Worm (Caenorhabditis elegans) whole organism, L2 larva: Measurements from ENCODE around the gene C05C8.7.

Source experiments
- C34F6.9 ChIP-seq: fragments of 150-350 bp; optimal IDR thresholded peaks from 2 replicates; lab custom pipeline; 2014; ENCODE audit warnings: missing biosample characterization, missing genetic modification characterization
- F13H6.1 ChIP-seq: sonication (generic microtip); optimal IDR thresholded peaks from 2 replicates; lab custom pipeline; 2016; ENCODE audit warnings: missing genetic modification characterization, missing compliant biosample characterization
- R02D3.7 ChIP-seq: fragments of 150-350 bp; optimal IDR thresholded peaks from 2 replicates; lab custom pipeline; 2014; ENCODE audit warnings: missing biosample characterization, missing genetic modification characterization
- ZK546.5 ChIP-seq: sonication (generic microtip); optimal IDR thresholded peaks from 2 replicates; lab custom pipeline; 2017; ENCODE audit warnings: missing biosample characterization, missing genetic modification characterization
- alr-1 ChIP-seq: fragments of 150-350 bp; optimal IDR thresholded peaks from 2 replicates; lab custom pipeline; 2014; ENCODE audit warnings: missing biosample characterization, missing genetic modification characterization
- aly-2 ChIP-seq: fragments of 150-350 bp; optimal IDR thresholded peaks from 2 replicates; lab custom pipeline; 2014; ENCODE audit warnings: missing biosample characterization, missing genetic modification characterization
- ama-1 ChIP-seq: fragments of 150-350 bp; optimal IDR thresholded peaks from 2 replicates; lab custom pipeline; 2018; ENCODE audit warnings: inconsistent platforms
- blmp-1 ChIP-seq: sonication (generic microtip); optimal IDR thresholded peaks from 2 replicates; lab custom pipeline; 2017; ENCODE audit warnings: missing genetic modification characterization, mild to moderate bottlenecking, missing compliant biosample characterization, antibody characterized with exemption, moderate library complexity; ENCODE audit not compliant: insufficient read depth
- ceh-16 ChIP-seq: fragments of 150-350 bp; optimal IDR thresholded peaks from 2 replicates; lab custom pipeline; 2014; ENCODE audit warnings: missing biosample characterization, missing genetic modification characterization
- ceh-82 ChIP-seq: fragments of 150-350 bp; optimal IDR thresholded peaks from 2 replicates; lab custom pipeline; 2014; ENCODE audit warnings: missing biosample characterization, missing genetic modification characterization
- crh-2 ChIP-seq: sonication (generic microtip); optimal IDR thresholded peaks from 2 replicates; lab custom pipeline; 2017; ENCODE audit warnings: missing biosample characterization, missing genetic modification characterization
- egl-27 ChIP-seq: sonication (generic microtip); optimal IDR thresholded peaks from 3 replicates; lab custom pipeline; 2017; ENCODE audit warnings: missing biosample characterization, missing genetic modification reagents, missing genetic modification characterization
- elt-3 ChIP-seq: sonication (generic microtip); optimal IDR thresholded peaks from 2 replicates; lab custom pipeline; 2017; ENCODE audit warnings: missing biosample characterization, missing genetic modification characterization
- fos-1 ChIP-seq: fragments of 150-350 bp; optimal IDR thresholded peaks from 2 replicates; lab custom pipeline; 2014; ENCODE audit warnings: missing biosample characterization, missing genetic modification characterization
- gmeb-1 ChIP-seq: fragments of 150-350 bp; optimal IDR thresholded peaks from 2 replicates; lab custom pipeline; 2014; ENCODE audit warnings: missing biosample characterization, missing genetic modification characterization
- lin-11 ChIP-seq: fragments of 150-350 bp; sonication (generic microtip); optimal IDR thresholded peaks from 2 replicates; lab custom pipeline; 2014; ENCODE audit warnings: missing biosample characterization, missing genetic modification characterization, inconsistent platforms, mixed read lengths
- lin-13 ChIP-seq: fragments of 150-350 bp; optimal IDR thresholded peaks from 2 replicates; lab custom pipeline; 2014; ENCODE audit warnings: missing biosample characterization, missing genetic modification reagents, missing genetic modification characterization
- mab-5 ChIP-seq: fragments of 150-350 bp; optimal IDR thresholded peaks from 2 replicates; lab custom pipeline; 2014; ENCODE audit warnings: missing biosample characterization, missing genetic modification characterization
- mdl-1 ChIP-seq, 2 experiments: fragments of 150-350 bp in 1 of 2; sonication (generic microtip) in 1 of 2; optimal IDR thresholded peaks; 2 replicates each; lab custom pipeline; 2017; ENCODE audit warnings: missing biosample characterization in 2 of 2, missing genetic modification characterization in 2 of 2
- nhr-10 ChIP-seq: sonication (generic microtip); optimal IDR thresholded peaks from 2 replicates; lab custom pipeline; 2017; ENCODE audit warnings: missing biosample characterization, missing genetic modification characterization
- nhr-11 ChIP-seq: fragments of 150-350 bp; optimal IDR thresholded peaks from 2 replicates; lab custom pipeline; 2014; ENCODE audit warnings: missing biosample characterization, missing genetic modification characterization
- nhr-12 ChIP-seq: fragments of 150-350 bp; optimal IDR thresholded peaks from 2 replicates; lab custom pipeline; 2014; ENCODE audit warnings: missing biosample characterization, missing genetic modification characterization
- nhr-129 ChIP-seq: fragments of 150-350 bp; optimal IDR thresholded peaks from 2 replicates; lab custom pipeline; 2014; ENCODE audit warnings: missing biosample characterization, missing genetic modification characterization
- nhr-23 ChIP-seq: fragments of 150-350 bp; optimal IDR thresholded peaks from 2 replicates; lab custom pipeline; 2014; ENCODE audit warnings: missing biosample characterization, missing genetic modification reagents, missing genetic modification characterization
- nhr-25 ChIP-seq: fragments of 150-350 bp; sonication (generic microtip); optimal IDR thresholded peaks from 3 replicates; lab custom pipeline; 2014; ENCODE audit warnings: missing biosample characterization, missing genetic modification characterization
- nhr-6 ChIP-seq: fragments of 150-350 bp; optimal IDR thresholded peaks from 2 replicates; lab custom pipeline; 2014; ENCODE audit warnings: missing biosample characterization, missing genetic modification characterization
- nhr-77 ChIP-seq: fragments of 150-350 bp; optimal IDR thresholded peaks from 2 replicates; lab custom pipeline; 2014; ENCODE audit warnings: missing biosample characterization, missing genetic modification characterization
- sem-4 ChIP-seq: fragments of 150-350 bp; optimal IDR thresholded peaks from 2 replicates; lab custom pipeline; 2014; ENCODE audit warnings: missing biosample characterization, missing genetic modification reagents, missing genetic modification characterization
- skn-1 ChIP-seq: sonication (generic microtip); optimal IDR thresholded peaks from 2 replicates; lab custom pipeline; 2017; ENCODE audit warnings: missing biosample characterization, missing genetic modification characterization
- sma-3 ChIP-seq: sonication (generic microtip); optimal IDR thresholded peaks from 2 replicates; lab custom pipeline; 2016; ENCODE audit warnings: missing genetic modification reagents, missing genetic modification characterization, missing compliant biosample characterization
- sma-9 ChIP-seq, 2 experiments: fragments of 150-350 bp in 1 of 2; sonication (generic microtip) in 1 of 2; optimal IDR thresholded peaks; 2 replicates each; lab custom pipeline; 2014 to 2016; ENCODE audit warnings: missing genetic modification characterization in 2 of 2, mild to moderate bottlenecking in 1 of 2, missing biosample characterization in 1 of 2, missing compliant biosample characterization in 1 of 2, missing genetic modification reagents in 1 of 2, moderate library complexity in 1 of 2
- snpc-4 ChIP-seq: fragments of 150-350 bp; optimal IDR thresholded peaks from 2 replicates; lab custom pipeline; 2014; ENCODE audit warnings: missing biosample characterization, missing genetic modification characterization
- unc-39 ChIP-seq: fragments of 150-350 bp; optimal IDR thresholded peaks from 2 replicates; lab custom pipeline; 2014; ENCODE audit warnings: missing biosample characterization, missing genetic modification characterization
- unc-55 ChIP-seq: fragments of 150-350 bp; sonication (generic microtip); optimal IDR thresholded peaks from 3 replicates; lab custom pipeline; 2014; ENCODE audit warnings: missing biosample characterization, missing genetic modification reagents, missing genetic modification characterization
- unc-62 ChIP-seq: fragments of 150-350 bp; optimal IDR thresholded peaks from 2 replicates; lab custom pipeline; 2014; ENCODE audit warnings: missing biosample characterization, missing genetic modification reagents, missing genetic modification characterization
- zag-1 ChIP-seq: fragments of 150-350 bp; optimal IDR thresholded peaks from 2 replicates; lab custom pipeline; 2014; ENCODE audit warnings: missing biosample characterization, missing genetic modification characterization
- ztf-11 ChIP-seq: sonication (generic microtip); optimal IDR thresholded peaks from 2 replicates; lab custom pipeline; 2017; ENCODE audit warnings: missing biosample characterization, missing genetic modification characterization

The C05C8.7 gene

DNA sequence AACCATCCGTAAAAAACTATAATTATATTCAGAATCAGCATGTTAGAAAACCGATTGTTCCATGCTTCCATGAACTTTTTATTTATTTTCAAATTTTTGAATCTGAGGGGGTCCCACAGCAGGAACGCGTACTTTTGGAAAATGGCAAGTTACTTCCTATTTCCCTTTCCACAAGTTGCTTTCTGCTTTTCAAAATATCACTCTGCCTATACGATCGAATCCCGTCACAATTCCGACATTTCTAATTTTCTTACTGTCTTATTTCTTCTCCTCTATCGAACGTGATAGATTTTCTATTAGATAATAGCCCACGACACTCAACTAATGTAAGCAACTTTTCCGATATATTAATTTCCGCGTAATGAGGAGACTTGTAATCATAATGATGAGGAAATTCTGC, 28.6 kb upstream of the C05C8.7 start, which contains the start of gene C13A2.5:
Gene C13A2.5 (plus strand): TSS at position 301 of the 400 bp plus-strand sequence.
- TF ChIP-seq nhr-6 (tag; lab: Kevin White, UChicago) (no peak), mdl-1 (tag; optimal IDR thresholded peaks at IDR 0.05; lab: Kevin White, UChicago) (no peak), ama-1 (lab: Kevin White, UChicago) (no peak), F13H6.1 (tag; lab: Kevin White, UChicago) (no peak), nhr-10 (tag; lab: Kevin White, UChicago) (no peak), ceh-16 (tag; lab: Kevin White, UChicago) (no peak), zag-1 (tag; lab: Kevin White, UChicago) (no peak), elt-3 (tag; lab: Kevin White, UChicago) (no peak), nhr-25 (tag; lab: Kevin White, UChicago) (no peak), alr-1 (tag; lab: Kevin White, UChicago) (no peak), sma-3 (GFP tag; lab: Kevin White, UChicago) (no peak), gmeb-1 (tag; lab: Kevin White, UChicago) (no peak), fos-1 (tag; lab: Kevin White, UChicago) (no peak), unc-62 (GFP tag; lab: Kevin White, UChicago) (no peak), egl-27 (tag; lab: Kevin White, UChicago) (no peak), nhr-23 (tag; lab: Kevin White, UChicago) (no peak), lin-11 (tag; lab: Kevin White, UChicago) (no peak), ztf-11 (no peak), nhr-11 (tag; lab: Kevin White, UChicago) (no peak)

DNA sequence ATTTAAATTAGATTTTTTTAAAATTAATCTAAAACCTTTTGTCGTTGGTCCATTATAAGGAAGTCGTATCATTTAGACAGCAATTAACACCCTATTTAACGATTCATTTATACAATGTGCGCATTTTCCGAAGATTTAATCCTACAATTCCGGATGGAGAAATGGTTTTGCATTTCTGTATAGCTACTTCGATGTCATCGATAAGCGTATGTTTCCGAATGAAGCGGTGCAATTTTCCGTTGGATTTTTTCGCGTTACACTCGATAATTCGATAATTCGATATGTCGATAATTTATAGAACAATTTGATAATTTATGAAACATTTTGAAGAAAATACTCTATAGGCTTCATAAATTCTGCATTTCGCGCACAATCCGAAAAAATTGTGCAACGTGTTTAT, 28.1 kb upstream of the C05C8.7 start, which contains the start of gene C13A2.10:
Gene C13A2.10 (minus strand): TSS at position 101 of the 400 bp plus-strand sequence.
- TF ChIP-seq nhr-129 (tag; lab: Kevin White, UChicago) (no peak), ZK546.5 (tag; lab: Kevin White, UChicago) (no peak), nhr-11 (tag; lab: Kevin White, UChicago) (no peak), skn-1 (tag; lab: Kevin White, UChicago) (no peak), fos-1 (tag; lab: Kevin White, UChicago) (no peak), gmeb-1 (tag; lab: Kevin White, UChicago) (no peak), blmp-1 (no peak), C34F6.9 (tag; lab: Kevin White, UChicago) (no peak), unc-39 (no peak), elt-3 (tag; lab: Kevin White, UChicago) (no peak)

DNA sequence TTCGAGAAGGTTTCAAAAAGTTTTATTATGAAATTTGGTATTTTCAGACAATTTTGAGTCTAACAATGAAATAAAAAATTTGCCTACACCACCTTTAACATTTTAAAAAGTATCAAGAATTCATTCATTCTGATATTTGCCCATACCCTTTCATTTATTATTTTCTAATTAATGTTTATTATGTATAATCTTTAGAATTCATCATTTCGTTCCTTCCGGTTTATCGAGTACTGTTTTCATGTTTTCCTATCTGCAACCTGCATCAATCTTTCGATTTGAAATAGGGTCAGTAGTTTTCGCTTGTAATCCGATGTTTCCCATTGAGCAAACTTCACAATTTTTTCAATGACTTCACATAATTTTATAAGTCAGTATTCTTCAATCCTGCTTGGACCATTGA, 22.5 kb upstream of the C05C8.7 start, which contains the start of gene C13A2.6:
Gene C13A2.6 (plus strand): TSS at position 301 of the 400 bp plus-strand sequence.
- no peak for TF ChIP-seq fos-1 (tag; lab: Kevin White, UChicago)
- no peak for TF ChIP-seq nhr-25 (tag; lab: Kevin White, UChicago)
- no peak for TF ChIP-seq nhr-6 (tag; lab: Kevin White, UChicago)
- TF ChIP-seq blmp-1 = no peak
- no peak for TF ChIP-seq ceh-82 (tag; lab: Kevin White, UChicago)
- no peak for TF ChIP-seq sem-4
- TF ChIP-seq lin-13 = no peak
- TF ChIP-seq ztf-11 = no peak
- TF ChIP-seq sma-9 (GFP tag; optimal IDR thresholded peaks at IDR 0.05; lab: Kevin White, UChicago) = no peak
- no peak for TF ChIP-seq sma-9 (tag; optimal IDR thresholded peaks at IDR 0.05; lab: Kevin White, UChicago)
- TF ChIP-seq egl-27 (tag; lab: Kevin White, UChicago) = no peak
- no peak for TF ChIP-seq C34F6.9 (tag; lab: Kevin White, UChicago)
- TF ChIP-seq skn-1 (tag; lab: Kevin White, UChicago) = no peak
- TF ChIP-seq nhr-12 (tag; lab: Kevin White, UChicago) = no peak
- no peak for TF ChIP-seq elt-3 (tag; lab: Kevin White, UChicago)
- TF ChIP-seq mab-5 (tag; lab: Kevin White, UChicago) = no peak
- TF ChIP-seq nhr-10 (tag; lab: Kevin White, UChicago) = no peak
- no peak for TF ChIP-seq R02D3.7 (tag; lab: Kevin White, UChicago)

DNA sequence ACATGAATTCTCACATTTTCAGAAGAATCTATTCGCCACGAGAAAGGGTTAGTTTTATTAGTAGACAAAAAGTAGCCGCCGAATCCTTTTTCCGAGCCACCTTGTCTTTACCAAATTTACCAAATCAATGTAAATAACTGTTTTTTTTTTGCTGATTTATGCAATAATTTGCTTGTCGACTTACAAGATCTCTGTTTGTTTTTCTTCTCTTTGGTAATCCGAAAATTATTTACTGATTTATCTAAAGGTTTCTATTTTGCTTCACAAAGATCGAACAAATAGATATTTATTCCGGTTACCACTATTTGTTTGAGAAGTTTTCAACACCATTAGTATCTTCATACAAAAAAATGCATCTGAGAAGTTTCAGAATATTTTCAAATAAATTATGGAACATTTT, 19.2 kb upstream of the C05C8.7 start, which contains the start of gene C13A2.7:
Gene C13A2.7 (plus strand): TSS at position 301 of the 400 bp plus-strand sequence.
- TF ChIP-seq alr-1 (tag; lab: Kevin White, UChicago) (no peak), nhr-6 (tag; lab: Kevin White, UChicago) (no peak), nhr-77 (tag; lab: Kevin White, UChicago) (no peak), ama-1 (lab: Kevin White, UChicago) (no peak), unc-55 (no peak), C34F6.9 (tag; lab: Kevin White, UChicago) (no peak), crh-2 (tag; lab: Kevin White, UChicago) (no peak), sma-3 (GFP tag; lab: Kevin White, UChicago) (no peak), aly-2 (tag; lab: Kevin White, UChicago) (no peak), lin-11 (tag; lab: Kevin White, UChicago) (no peak), ceh-82 (tag; lab: Kevin White, UChicago) (no peak), egl-27 (tag; lab: Kevin White, UChicago) (no peak), mdl-1 (tag; optimal IDR thresholded peaks at IDR 0.05; lab: Kevin White, UChicago) (no peak), nhr-25 (tag; lab: Kevin White, UChicago) (no peak), ztf-11 (no peak), gmeb-1 (tag; lab: Kevin White, UChicago) (no peak), snpc-4 (tag; lab: Kevin White, UChicago) (no peak)
